Worm (Caenorhabditis elegans) whole organism, midembryonic: Measurements from ENCODE around the gene dbl-1.

Source experiments
- T22C8.4 ChIP-seq: fragments of 200-800 bp; sonication (Bioruptor generic); IDR thresholded peaks from 2 replicates; pipeline ENCODE4 v1.3.6; 2022; ENCODE audit warnings: missing genetic modification characterization, missing compliant biosample characterization
- cog-1 ChIP-seq: sonication (generic microtip); optimal IDR thresholded peaks from 2 replicates; lab custom pipeline; 2016; ENCODE audit warnings: missing genetic modification characterization, missing compliant biosample characterization
- flt-1 ChIP-seq: fragments of 200-800 bp; sonication (Bioruptor generic); IDR thresholded peaks from 2 replicates; pipeline ENCODE4 v1.3.6; 2022; ENCODE audit warnings: missing genetic modification characterization, missing compliant biosample characterization
- klf-2 ChIP-seq: fragments of 200-800 bp; sonication (Bioruptor generic); conservative IDR thresholded peaks from 2 replicates; pipeline ENCODE4 v1.3.6; 2022; ENCODE audit warnings: missing genetic modification reagents, missing genetic modification characterization, missing compliant biosample characterization
- med-1 ChIP-seq: sonication (generic microtip); optimal IDR thresholded peaks from 2 replicates; lab custom pipeline; 2017; ENCODE audit warnings: missing genetic modification characterization, mild to moderate bottlenecking, missing compliant biosample characterization, antibody characterized with exemption, missing genetic modification reagents; ENCODE audit not compliant: insufficient read depth
- ref-1 ChIP-seq: fragments of 200-800 bp; sonication (Bioruptor generic); conservative IDR thresholded peaks from 2 replicates; pipeline ENCODE4 v1.3.6; 2022; ENCODE audit warnings: missing genetic modification reagents, missing genetic modification characterization, missing compliant biosample characterization
- tab-1 ChIP-seq: fragments of 200-800 bp; sonication (Bioruptor generic); IDR thresholded peaks from 2 replicates; pipeline ENCODE4 v1.3.6; 2022; ENCODE audit warnings: missing genetic modification characterization, missing compliant biosample characterization
- ztf-23 ChIP-seq: fragments of 200-800 bp; sonication (Bioruptor generic); IDR thresholded peaks from 2 replicates; pipeline ENCODE4 v1.3.6; 2022; ENCODE audit warnings: missing genetic modification reagents, missing genetic modification characterization, missing compliant biosample characterization
- ztf-29 ChIP-seq: fragments of 200-800 bp; sonication (Bioruptor generic); IDR thresholded peaks from 2 replicates; pipeline ENCODE4 v1.3.6; 2022; ENCODE audit warnings: missing genetic modification reagents, missing genetic modification characterization, missing compliant biosample characterization

The dbl-1 gene

ce11 chrV:6744774-6745173 lies 13.2 kb upstream of the dbl-1 start, which contains the start of gene T25F10.3:
TSS of gene T25F10.3 (plus strand) at chrV:6745081.
- no peak for TF ChIP-seq ztf-29
- TF ChIP-seq T22C8.4 = no peak
- TF ChIP-seq klf-2 = no peak
- no peak for TF ChIP-seq ref-1
- TF ChIP-seq tab-1 (GFP tag; lab: Robert Waterston, UW) = no peak
- no peak for TF ChIP-seq med-1
- no peak for TF ChIP-seq ztf-23 (GFP tag; lab: Robert Waterston, UW)
- TF ChIP-seq cog-1 (tag; lab: Kevin White, UChicago) = no peak

ce11 chrV:6751493-6752100 lies 6.3 kb upstream of the dbl-1 start:
- TF ChIP-seq ztf-29 (no peak), klf-2 (0 out of 2 replicates have a peak, but pooled peaks have one; percentile 16), ref-1 (no peak)

ce11 chrV:6753257-6753656 lies 4.7 kb upstream of the dbl-1 start:
- TF ChIP-seq ref-1 (no peak), ztf-29 (no peak), tab-1 (GFP tag; lab: Robert Waterston, UW) (no peak), flt-1 (GFP tag; lab: Robert Waterston, UW) (no peak), ztf-23 (GFP tag; lab: Robert Waterston, UW) (no peak), T22C8.4 (no peak), klf-2 (no peak), med-1 (no peak), cog-1 (tag; lab: Kevin White, UChicago) (no peak)

ce11 chrV:6762361-6762760 lies 4.4 kb downstream of the dbl-1 start, which contains the start of gene T25F10.4:
TSS of gene T25F10.4 (minus strand) at chrV:6762461.
- TF ChIP-seq cog-1 (tag; lab: Kevin White, UChicago) (no peak), T22C8.4 (no peak), med-1 (no peak), ztf-29 (no peak), ref-1 (no peak), klf-2 (no peak), flt-1 (GFP tag; lab: Robert Waterston, UW) (no peak), ztf-23 (GFP tag; lab: Robert Waterston, UW) (no peak), tab-1 (GFP tag; lab: Robert Waterston, UW) (no peak)

- TF ChIP-seq ztf-23 (GFP tag; lab: Robert Waterston, UW) (0 out of 2 replicates have a peak, but pooled peaks have one; percentile 2), T22C8.4 (no peak)
Observed at ce11 chrV:6764972-6765371, 7.0 kb downstream of the dbl-1 start, which contains the start of gene bbs-8. TSS of gene bbs-8 (minus strand) at chrV:6765072.

ce11 chrV:6767576-6767975 lies 9.6 kb downstream of the dbl-1 start:
- TF ChIP-seq med-1 (no peak), ztf-29 (no peak), ref-1 (no peak), klf-2 (no peak), flt-1 (GFP tag; lab: Robert Waterston, UW) (no peak), T22C8.4 (no peak), ztf-23 (GFP tag; lab: Robert Waterston, UW) (no peak), cog-1 (tag; lab: Kevin White, UChicago) (no peak), tab-1 (GFP tag; lab: Robert Waterston, UW) (no peak)

- TF ChIP-seq T22C8.4 (no peak), ztf-23 (GFP tag; lab: Robert Waterston, UW) (no peak), med-1 (no peak), flt-1 (GFP tag; lab: Robert Waterston, UW) (no peak), ref-1 (no peak), ztf-29 (no peak), tab-1 (GFP tag; lab: Robert Waterston, UW) (no peak), klf-2 (no peak), cog-1 (tag; lab: Kevin White, UChicago) (no peak)
Observed at ce11 chrV:6768452-6768929, 10.6 kb downstream of the dbl-1 start, which contains the start of the genes T25F10.1 and clik-1. TSS of gene T25F10.1 (plus strand) at chrV:6768502. TSS of gene clik-1 (minus strand) at chrV:6768732.

ce11 chrV:6769440-6769839 lies 11.5 kb downstream of the dbl-1 start:
- TF ChIP-seq ztf-23 (GFP tag; lab: Robert Waterston, UW) (no peak), ztf-29 (no peak), cog-1 (tag; lab: Kevin White, UChicago) (no peak), ref-1 (no peak), tab-1 (GFP tag; lab: Robert Waterston, UW) (no peak), T22C8.4 (no peak), flt-1 (GFP tag; lab: Robert Waterston, UW) (no peak), med-1 (no peak), klf-2 (no peak)

ce11 chrV:6771645-6772044 lies 13.7 kb downstream of the dbl-1 start, which contains the start of gene srh-30:
TSS of gene srh-30 (minus strand) at chrV:6771745.
- TF ChIP-seq ztf-29 = no peak
- TF ChIP-seq T22C8.4 = no peak
- no peak for TF ChIP-seq flt-1 (GFP tag; lab: Robert Waterston, UW)
- TF ChIP-seq ztf-23 (GFP tag; lab: Robert Waterston, UW) = no peak
- no peak for TF ChIP-seq klf-2
- no peak for TF ChIP-seq med-1
- no peak for TF ChIP-seq cog-1 (tag; lab: Kevin White, UChicago)
- TF ChIP-seq tab-1 (GFP tag; lab: Robert Waterston, UW) = no peak

ce11 chrV:6773735-6774134 lies 15.8 kb downstream of the dbl-1 start, which contains the start of gene ZC404.16:
TSS of gene ZC404.16 (minus strand) at chrV:6773835.
- TF ChIP-seq med-1 (no peak), klf-2 (no peak), ztf-29 (no peak), T22C8.4 (no peak), cog-1 (tag; lab: Kevin White, UChicago) (no peak), flt-1 (GFP tag; lab: Robert Waterston, UW) (no peak), ztf-23 (GFP tag; lab: Robert Waterston, UW) (no peak), tab-1 (GFP tag; lab: Robert Waterston, UW) (no peak)

- TF ChIP-seq med-1 (no peak), flt-1 (GFP tag; lab: Robert Waterston, UW) (no peak), tab-1 (GFP tag; lab: Robert Waterston, UW) (no peak), T22C8.4 (no peak), ztf-23 (GFP tag; lab: Robert Waterston, UW) (no peak), klf-2 (no peak), ztf-29 (no peak), cog-1 (tag; lab: Kevin White, UChicago) (no peak), ref-1 (no peak)
Observed at ce11 chrV:6775708-6776107, 17.8 kb downstream of the dbl-1 start, which contains the start of gene srh-28. TSS of gene srh-28 (minus strand) at chrV:6775808.
